Fruit fly (Drosophila melanogaster) whole organism, embryonic: ENCODE data around the gene gNacalpha.

ENCODE experiments used
- ATbp ChIP-seq: fragments of 200-800 bp; sonication (Bioruptor generic); optimal IDR thresholded peaks from 2 replicates; lab custom pipeline; 2017; ENCODE audit warnings: missing biosample characterization, mild to moderate bottlenecking, missing genetic modification characterization, missing genetic modification reagents
- Ada2b ChIP-seq: fragments of 200-800 bp; sonication (Bioruptor generic); IDR thresholded peaks from 2 replicates; pipeline ENCODE4 v1.3.6; 2022; ENCODE audit warnings: missing biosample characterization, missing genetic modification characterization
- Atf3 ChIP-seq: fragments of 200-800 bp; sonication (Bioruptor generic); optimal IDR thresholded peaks from 3 replicates; lab custom pipeline; 2016; ENCODE audit warnings: missing biosample characterization, missing genetic modification characterization
- Bgb ChIP-seq: fragments of 200-800 bp; sonication (Bioruptor generic); IDR thresholded peaks from 2 replicates; pipeline ENCODE4 v1.3.6; 2022; ENCODE audit warnings: missing biosample characterization, missing genetic modification characterization; ENCODE audit not compliant: partially characterized antibody
- CG12299 ChIP-seq: fragments of 200-800 bp; sonication (Bioruptor generic); optimal IDR thresholded peaks from 2 replicates; lab custom pipeline; 2018; ENCODE audit warnings: missing biosample characterization, mild to moderate bottlenecking, missing genetic modification characterization
- CG13775 ChIP-seq: fragments of 200-800 bp; sonication (Bioruptor generic); optimal IDR thresholded peaks from 3 replicates; lab custom pipeline; 2017; ENCODE audit warnings: missing biosample characterization, mild to moderate bottlenecking, missing genetic modification characterization
- CG14014 ChIP-seq: fragments of 200-800 bp; sonication (Bioruptor generic); IDR thresholded peaks from 2 replicates; pipeline ENCODE4 v1.3.6; 2022; ENCODE audit warnings: missing biosample characterization, missing genetic modification characterization
- CG14441 ChIP-seq: fragments of 200-800 bp; sonication (Bioruptor generic); IDR thresholded peaks from 2 replicates; pipeline ENCODE4 v1.3.6; 2022; ENCODE audit warnings: missing biosample characterization, missing genetic modification characterization
- CG15011 ChIP-seq: fragments of 200-800 bp; sonication (Bioruptor generic); optimal IDR thresholded peaks from 3 replicates; lab custom pipeline; 2018; ENCODE audit warnings: missing biosample characterization, mild to moderate bottlenecking, missing genetic modification characterization
- CG17361 ChIP-seq: fragments of 200-800 bp; sonication (Bioruptor generic); IDR thresholded peaks from 3 replicates; pipeline ENCODE4 v1.3.6; 2022; ENCODE audit warnings: missing biosample characterization, missing genetic modification characterization
- CG1832 ChIP-seq: fragments of 200-800 bp; sonication (Bioruptor generic); optimal IDR thresholded peaks from 2 replicates; lab custom pipeline; 2017; ENCODE audit warnings: missing biosample characterization, mild to moderate bottlenecking, missing genetic modification characterization, inconsistent platforms
- CG2678 ChIP-seq: fragments of 200-800 bp; sonication (Bioruptor generic); optimal IDR thresholded peaks from 3 replicates; lab custom pipeline; 2019; ENCODE audit warnings: missing biosample characterization, mild to moderate bottlenecking, missing genetic modification characterization, moderate library complexity
- CG31388 ChIP-seq: fragments of 200-800 bp; sonication (Bioruptor generic); optimal IDR thresholded peaks from 2 replicates; lab custom pipeline; 2016; ENCODE audit warnings: missing biosample characterization, missing genetic modification characterization
- CG3995 ChIP-seq: fragments of 200-800 bp; sonication (Bioruptor generic); optimal IDR thresholded peaks from 3 replicates; lab custom pipeline; 2016; ENCODE audit warnings: missing biosample characterization, missing genetic modification characterization
- CG43689 ChIP-seq: fragments of 200-800 bp; sonication (Bioruptor generic); IDR thresholded peaks from 2 replicates; pipeline ENCODE4 v1.3.6; 2022; ENCODE audit warnings: missing biosample characterization, missing genetic modification characterization
- CG5953 ChIP-seq: fragments of 200-800 bp; sonication (Bioruptor generic); IDR thresholded peaks from 2 replicates; pipeline ENCODE4 v1.3.6; 2022; ENCODE audit warnings: missing biosample characterization, missing genetic modification characterization
- CG6765 ChIP-seq: fragments of 200-800 bp; sonication (Bioruptor generic); optimal IDR thresholded peaks from 3 replicates; lab custom pipeline; 2017; ENCODE audit warnings: missing biosample characterization, mild to moderate bottlenecking, missing genetic modification characterization
- CG7928 ChIP-seq: fragments of 200-800 bp; sonication (Bioruptor generic); optimal IDR thresholded peaks from 2 replicates; lab custom pipeline; 2017; ENCODE audit warnings: missing biosample characterization, mild to moderate bottlenecking, missing genetic modification characterization
- CG8089 ChIP-seq: fragments of 200-800 bp; sonication (Bioruptor generic); optimal IDR thresholded peaks from 3 replicates; lab custom pipeline; 2016; ENCODE audit warnings: missing biosample characterization, missing genetic modification characterization
- CG8290 ChIP-seq, 3 experiments: fragments of 200-800 bp; sonication (Bioruptor generic); optimal IDR thresholded peaks; 2 replicates each; lab custom pipeline; 2016 to 2019; ENCODE audit warnings: missing biosample characterization in 3 of 3, missing genetic modification characterization in 3 of 3, mild to moderate bottlenecking in 2 of 3, moderate library complexity in 1 of 3
- CG8359 ChIP-seq: fragments of 200-800 bp; sonication (Bioruptor generic); optimal IDR thresholded peaks from 2 replicates; lab custom pipeline; 2017; ENCODE audit warnings: missing biosample characterization, mild to moderate bottlenecking, missing genetic modification characterization, borderline replicate concordance
- CkIIα-i1 ChIP-seq: fragments of 200-800 bp; sonication (Bioruptor generic); IDR thresholded peaks from 2 replicates; pipeline ENCODE4 v1.3.6; 2022; ENCODE audit warnings: missing biosample characterization, missing genetic modification characterization
- Deaf1 ChIP-seq: fragments of 200-800 bp; optimal IDR thresholded peaks from 3 replicates; lab custom pipeline; 2019; ENCODE audit warnings: missing biosample characterization, mild to moderate bottlenecking, missing genetic modification characterization, moderate library complexity
- Fer3 ChIP-seq: fragments of 200-800 bp; sonication (Bioruptor generic); optimal IDR thresholded peaks from 2 replicates; lab custom pipeline; 2018; ENCODE audit warnings: missing biosample characterization, mild to moderate bottlenecking, missing genetic modification characterization, moderate library complexity
- HLHmδ ChIP-seq: fragments of 200-800 bp; sonication (Bioruptor generic); optimal IDR thresholded peaks from 2 replicates; lab custom pipeline; 2018; ENCODE audit warnings: missing biosample characterization, mild to moderate bottlenecking, missing genetic modification characterization, moderate library complexity
- Hey ChIP-seq: fragments of 200-800 bp; sonication (Bioruptor generic); optimal IDR thresholded peaks from 3 replicates; lab custom pipeline; 2018; ENCODE audit warnings: missing biosample characterization, mild to moderate bottlenecking, missing genetic modification characterization
- Lim3 ChIP-seq: fragments of 200-800 bp; sonication (Bioruptor generic); IDR thresholded peaks from 2 replicates; pipeline ENCODE4 v1.3.6; 2022; ENCODE audit warnings: missing biosample characterization, missing genetic modification characterization
- Mad ChIP-seq: fragments of 200-800 bp; sonication (Bioruptor generic); optimal IDR thresholded peaks from 2 replicates; lab custom pipeline; 2016; ENCODE audit warnings: missing biosample characterization, missing genetic modification characterization
- Nf-YC ChIP-seq: fragments of 200-800 bp; optimal IDR thresholded peaks from 3 replicates; lab custom pipeline; 2019; ENCODE audit warnings: missing biosample characterization, mild to moderate bottlenecking, missing genetic modification characterization, moderate library complexity
- Opbp ChIP-seq: fragments of 200-800 bp; sonication (Bioruptor generic); IDR thresholded peaks from 3 replicates; pipeline ENCODE4 v1.3.6; 2022; ENCODE audit warnings: missing biosample characterization, missing genetic modification characterization; ENCODE audit not compliant: partially characterized antibody
- btn ChIP-seq: fragments of 200-800 bp; sonication (Bioruptor generic); optimal IDR thresholded peaks from 2 replicates; lab custom pipeline; 2016; ENCODE audit warnings: missing biosample characterization, missing genetic modification characterization
- cato ChIP-seq: fragments of 200-800 bp; sonication (Bioruptor generic); optimal IDR thresholded peaks from 2 replicates; lab custom pipeline; 2016; ENCODE audit warnings: missing biosample characterization, missing genetic modification characterization, borderline replicate concordance
- chm ChIP-seq: fragments of 200-800 bp; sonication (Bioruptor generic); IDR thresholded peaks from 2 replicates; pipeline ENCODE4 v1.3.6; 2022; ENCODE audit warnings: missing biosample characterization, missing genetic modification characterization
- chn ChIP-seq: fragments of 200-800 bp; sonication (Bioruptor generic); optimal IDR thresholded peaks from 2 replicates; lab custom pipeline; 2016; ENCODE audit warnings: missing biosample characterization, missing genetic modification characterization
- cwo ChIP-seq: fragments of 200-800 bp; sonication (Bioruptor generic); optimal IDR thresholded peaks from 3 replicates; lab custom pipeline; 2017; ENCODE audit warnings: missing biosample characterization, missing genetic modification characterization, mild to moderate bottlenecking, moderate library complexity, missing genetic modification reagents
- esg ChIP-seq: fragments of 200-800 bp; sonication (Bioruptor generic); conservative IDR thresholded peaks from 2 replicates; pipeline ENCODE4 v1.3.6; 2022; ENCODE audit warnings: missing biosample characterization, missing genetic modification characterization
- fd3F ChIP-seq: fragments of 200-800 bp; sonication (Bioruptor generic); optimal IDR thresholded peaks from 2 replicates; lab custom pipeline; 2018; ENCODE audit warnings: missing biosample characterization, mild to moderate bottlenecking, missing genetic modification characterization, moderate library complexity
- ham ChIP-seq: fragments of 200-800 bp; sonication (Bioruptor generic); IDR thresholded peaks from 2 replicates; pipeline ENCODE4 v1.3.6; 2022; ENCODE audit warnings: missing biosample characterization, missing genetic modification characterization
- jigr1 ChIP-seq: fragments of 200-800 bp; sonication (Bioruptor generic); IDR thresholded peaks from 3 replicates; pipeline ENCODE4 v1.3.6; 2022; ENCODE audit warnings: missing biosample characterization, missing genetic modification characterization
- ken ChIP-seq: fragments of 200-800 bp; sonication (Bioruptor generic); IDR thresholded peaks from 3 replicates; pipeline ENCODE4 v1.3.6; 2022; ENCODE audit warnings: missing biosample characterization, missing genetic modification characterization
- nom ChIP-seq: fragments of 200-800 bp; sonication (Bioruptor generic); optimal IDR thresholded peaks from 2 replicates; lab custom pipeline; 2017; ENCODE audit warnings: missing biosample characterization, missing genetic modification characterization, mild to moderate bottlenecking, moderate library complexity, missing genetic modification reagents
- p53 ChIP-seq: fragments of 200-800 bp; sonication (Bioruptor generic); optimal IDR thresholded peaks from 2 replicates; lab custom pipeline; 2016; ENCODE audit warnings: missing biosample characterization, missing genetic modification characterization
- peb ChIP-seq: fragments of 200-800 bp; sonication (Bioruptor generic); IDR thresholded peaks from 2 replicates; pipeline ENCODE4 v1.3.6; 2022; ENCODE audit warnings: missing biosample characterization, missing genetic modification characterization
- pnt ChIP-seq: fragments of 200-800 bp; sonication (Bioruptor generic); optimal IDR thresholded peaks from 3 replicates; lab custom pipeline; 2016; ENCODE audit warnings: missing biosample characterization, missing genetic modification characterization
- psq ChIP-seq: fragments of 200-800 bp; sonication (Bioruptor generic); optimal IDR thresholded peaks from 2 replicates; lab custom pipeline; 2017; ENCODE audit warnings: missing biosample characterization, missing genetic modification characterization
- sim ChIP-seq: fragments of 200-800 bp; sonication (Bioruptor generic); IDR thresholded peaks from 2 replicates; pipeline ENCODE4 v1.3.6; 2022; ENCODE audit warnings: missing biosample characterization, missing genetic modification characterization
- slbo ChIP-seq: fragments of 200-800 bp; sonication (Bioruptor generic); IDR thresholded peaks from 2 replicates; pipeline ENCODE4 v1.3.6; 2022; ENCODE audit warnings: missing biosample characterization, missing genetic modification characterization
- ssp ChIP-seq: fragments of 200-800 bp; sonication (Bioruptor generic); IDR thresholded peaks from 2 replicates; pipeline ENCODE4 v1.3.6; 2022; ENCODE audit warnings: missing biosample characterization, missing genetic modification characterization
- stwl ChIP-seq: fragments of 200-800 bp; sonication (Bioruptor generic); optimal IDR thresholded peaks from 3 replicates; lab custom pipeline; 2018; ENCODE audit warnings: missing biosample characterization, mild to moderate bottlenecking, missing genetic modification characterization, moderate library complexity
- sug ChIP-seq: fragments of 200-800 bp; optimal IDR thresholded peaks from 2 replicates; lab custom pipeline; 2019; ENCODE audit warnings: missing biosample characterization, mild to moderate bottlenecking, missing genetic modification characterization, moderate library complexity
- vvl ChIP-seq: fragments of 200-800 bp; sonication (Bioruptor generic); IDR thresholded peaks from 2 replicates; pipeline ENCODE4 v1.3.6; 2022; ENCODE audit warnings: missing biosample characterization, missing genetic modification characterization
- zfh1 ChIP-seq: fragments of 200-800 bp; sonication (Bioruptor generic); IDR thresholded peaks from 3 replicates; pipeline ENCODE4 v1.3.6; 2022; ENCODE audit warnings: missing biosample characterization, missing genetic modification characterization

Gene gNacalpha

DNA sequence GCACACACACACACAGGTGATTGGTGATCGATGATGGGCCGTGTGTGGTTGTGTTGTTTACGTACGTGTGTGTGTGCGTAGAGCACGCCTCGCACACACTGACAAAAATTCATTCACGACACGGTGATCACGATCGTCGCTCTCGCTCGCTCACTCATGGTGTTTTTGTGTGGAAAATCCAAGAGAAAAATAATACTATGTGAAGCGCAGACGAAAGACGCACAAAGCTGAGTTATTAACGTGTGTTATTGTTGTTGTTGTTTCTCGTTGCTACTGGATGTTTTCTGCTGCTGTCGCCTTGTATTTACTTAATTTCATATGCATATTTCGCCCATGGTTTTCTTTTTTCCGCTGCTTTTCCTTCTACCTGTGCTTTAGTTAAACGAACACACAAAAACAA is 40.0 kb downstream of the gNacalpha start (continued):
- TF ChIP-seq CG8290 (GFP tag; optimal IDR thresholded peaks at IDR 0.05; lab: Kevin White, UChicago) = no peak
- peak in 1 of 2 experiments; percentile 52 for TF ChIP-seq CG8290 (tag; optimal IDR thresholded peaks at IDR 0.05; lab: Kevin White, UChicago)
- TF ChIP-seq ssp (GFP tag; lab: Robert Waterston, UW) = no peak
- TF ChIP-seq CG12299 (tag; lab: Kevin White, UChicago) = no peak
- peak; percentile 12 for TF ChIP-seq CG1832 (GFP tag; lab: Kevin White, UChicago)
- TF ChIP-seq CG3995 (GFP tag; lab: Kevin White, UChicago) = peak; percentile 84
- no peak for TF ChIP-seq CG8359 (GFP tag; lab: Kevin White, UChicago)
- TF ChIP-seq CG7928 (GFP tag; lab: Kevin White, UChicago) = no peak
- TF ChIP-seq ham (GFP tag; lab: Robert Waterston, UW) = no peak
- TF ChIP-seq zfh1 (GFP tag; lab: Robert Waterston, UW) = no peak
- no peak for TF ChIP-seq Atf3
- peak; percentile 53; the same call in 1 of the 2 replicates for TF ChIP-seq Bgb (GFP tag; lab: Robert Waterston, UW)
- TF ChIP-seq vvl (GFP tag; lab: Robert Waterston, UW) = peak; percentile 36; the same call in 1 of the 2 replicates
- peak; percentile 3 for TF ChIP-seq CG13775 (GFP tag; lab: Kevin White, UChicago)
- TF ChIP-seq btn = no peak
- TF ChIP-seq Hey (tag; lab: Kevin White, UChicago) = no peak
- no peak for TF ChIP-seq slbo (GFP tag; lab: Robert Waterston, UW)
- no peak for TF ChIP-seq jigr1
- no peak for TF ChIP-seq Ada2b (GFP tag; lab: Robert Waterston, UW)
- TF ChIP-seq stwl = no peak
- TF ChIP-seq CG43689 (GFP tag; lab: Robert Waterston, UW) = no peak
- no peak for TF ChIP-seq CG6765
- no peak for TF ChIP-seq pnt
- TF ChIP-seq CkIIα-i1 = no peak
- TF ChIP-seq Mad = no peak
- no peak for TF ChIP-seq CG8089 (GFP tag; lab: Kevin White, UChicago)
- no peak for TF ChIP-seq CG17361 (GFP tag; lab: Robert Waterston, UW)
- no peak for TF ChIP-seq sim
- TF ChIP-seq cwo (GFP tag; lab: Kevin White, UChicago) = peak; percentile 27
- TF ChIP-seq esg (GFP tag; lab: Robert Waterston, UW) = no peak
- TF ChIP-seq p53 (GFP tag; lab: Kevin White, UChicago) = no peak
- TF ChIP-seq psq = no peak
- no peak for TF ChIP-seq CG15011 (GFP tag; lab: Kevin White, UChicago)
- TF ChIP-seq Opbp (GFP tag; lab: Robert Waterston, UW) = 0 out of 3 replicates have a peak, but pooled peaks have one; percentile 3
- no peak for TF ChIP-seq CG2678 (tag; lab: Kevin White, UChicago)
- TF ChIP-seq cato = no peak
- no peak for TF ChIP-seq Deaf1
- no peak for TF ChIP-seq Fer3 (tag; lab: Kevin White, UChicago)
- no peak for TF ChIP-seq ken
- no peak for TF ChIP-seq fd3F (GFP tag; lab: Kevin White, UChicago)
- peak; percentile 16 for TF ChIP-seq sug (tag; lab: Kevin White, UChicago)
- TF ChIP-seq CG14441 (GFP tag; lab: Robert Waterston, UW) = no peak
- TF ChIP-seq ATbp (GFP tag; lab: Kevin White, UChicago) = no peak
- no peak for TF ChIP-seq CG31388
- peak; percentile 36; the same call in 1 of the 2 replicates for TF ChIP-seq chm
- TF ChIP-seq Lim3 (GFP tag; lab: Robert Waterston, UW) = no peak
- peak; percentile 62 for TF ChIP-seq HLHmδ
- no peak for TF ChIP-seq Nf-YC (tag; lab: Kevin White, UChicago)
- no peak for TF ChIP-seq CG14014
- no peak for TF ChIP-seq CG5953 (GFP tag; lab: Robert Waterston, UW)
- TF ChIP-seq chn (GFP tag; lab: Kevin White, UChicago) = no peak
- TF ChIP-seq nom (GFP tag; lab: Kevin White, UChicago) = no peak
- TF ChIP-seq peb (GFP tag; lab: Robert Waterston, UW) = no peak
